Worm (Caenorhabditis elegans) whole organism, L1 larva: ENCODE results near the gene C50F4.10.

ENCODE experiments used
- C16A3.4 ChIP-seq: fragments of 150-350 bp; optimal IDR thresholded peaks from 2 replicates; lab custom pipeline; 2014; ENCODE audit warnings: missing biosample characterization, missing genetic modification characterization
- C34B4.2 ChIP-seq: sonication (generic microtip); optimal IDR thresholded peaks from 2 replicates; lab custom pipeline; 2017; ENCODE audit warnings: mild to moderate bottlenecking, missing genetic modification characterization, missing compliant biosample characterization
- alr-1 ChIP-seq: fragments of 200-800 bp; sonication (Bioruptor generic); optimal IDR thresholded peaks from 2 replicates; lab custom pipeline; 2018; ENCODE audit warnings: borderline replicate concordance, mild to moderate bottlenecking, missing genetic modification characterization, missing compliant biosample characterization
- ceh-63 ChIP-seq: fragments of 200-800 bp; sonication (Bioruptor generic); optimal IDR thresholded peaks from 2 replicates; lab custom pipeline; 2018; ENCODE audit warnings: mild to moderate bottlenecking, missing genetic modification characterization, missing compliant biosample characterization
- ceh-90 ChIP-seq: sonication (generic microtip); optimal IDR thresholded peaks from 2 replicates; lab custom pipeline; 2016; ENCODE audit warnings: missing genetic modification characterization, missing compliant biosample characterization
- dpl-1 ChIP-seq, 3 experiments: fragments of 150-350 bp in 2 of 3; sonication (generic microtip) in 1 of 3; optimal IDR thresholded peaks; 2 replicates each; lab custom pipeline; 2014 to 2017; ENCODE audit warnings: missing biosample characterization in 3 of 3, missing genetic modification characterization in 3 of 3, missing genetic modification reagents in 3 of 3
- dsc-1 ChIP-seq: sonication (generic microtip); optimal IDR thresholded peaks from 2 replicates; lab custom pipeline; 2016; ENCODE audit warnings: mild to moderate bottlenecking, missing genetic modification characterization, missing compliant biosample characterization
- efl-1 ChIP-seq, 4 experiments: fragments of 150-350 bp; optimal IDR thresholded peaks in 3 of 4; peaks in 1 of 4; 1 replicate in 1 of 4; 2 replicates in 3 of 4; lab custom pipeline; 2014; ENCODE audit warnings: missing biosample characterization in 2 of 4, missing genetic modification characterization in 2 of 4, missing genetic modification reagents in 2 of 4
- efl-3 ChIP-seq: fragments of 200-800 bp; sonication (Bioruptor generic); optimal IDR thresholded peaks from 2 replicates; lab custom pipeline; 2018; ENCODE audit warnings: mild to moderate bottlenecking, missing genetic modification characterization, missing compliant biosample characterization
- egl-13 ChIP-seq: sonication (generic microtip); optimal IDR thresholded peaks from 2 replicates; lab custom pipeline; 2016; ENCODE audit warnings: missing genotype, missing genetic modification reagents, missing genetic modification characterization, missing compliant biosample characterization
- egl-27 ChIP-seq, 2 experiments: fragments of 150-350 bp in 1 of 2; sonication (generic microtip); optimal IDR thresholded peaks; 3 replicates each; lab custom pipeline; 2017 to 2018; ENCODE audit warnings: missing biosample characterization in 2 of 2, missing genetic modification characterization in 2 of 2, missing genetic modification reagents in 2 of 2
- elt-3 ChIP-seq, 6 experiments: fragments of 150-350 bp in 1 of 6; sonication (generic microtip); optimal IDR thresholded peaks; 2 replicates each; lab custom pipeline; 2017 to 2018; ENCODE audit warnings: missing biosample characterization in 6 of 6, missing genetic modification characterization in 6 of 6, inconsistent platforms in 1 of 6
- fkh-4 ChIP-seq: sonication (generic microtip); optimal IDR thresholded peaks from 2 replicates; lab custom pipeline; 2016; ENCODE audit warnings: missing compliant biosample characterization, missing genetic modification characterization, borderline replicate concordance
- irx-1 ChIP-seq: sonication (generic microtip); optimal IDR thresholded peaks from 2 replicates; lab custom pipeline; 2016; ENCODE audit warnings: missing genetic modification characterization, missing compliant biosample characterization
- isw-1 ChIP-seq: fragments of 200-800 bp; sonication (Bioruptor generic); IDR thresholded peaks from 2 replicates; pipeline ENCODE4 v1.3.6; 2022; ENCODE audit warnings: missing genetic modification characterization, missing compliant biosample characterization
- lin-14 ChIP-seq: fragments of 200-800 bp; sonication (Bioruptor generic); optimal IDR thresholded peaks from 2 replicates; lab custom pipeline; 2018; ENCODE audit warnings: mild to moderate bottlenecking, missing genetic modification characterization, moderate library complexity, missing compliant biosample characterization
- lin-35 ChIP-seq, 2 experiments: fragments of 150-350 bp; optimal IDR thresholded peaks; 2 replicates each; lab custom pipeline; 2014; ENCODE audit warnings: missing biosample characterization in 2 of 2, missing genetic modification characterization in 2 of 2, missing genetic modification reagents in 2 of 2
- lin-39 ChIP-seq: fragments of 150-350 bp; optimal IDR thresholded peaks from 2 replicates; lab custom pipeline; 2014; ENCODE audit warnings: missing biosample characterization, missing genetic modification reagents, missing genetic modification characterization
- lir-3 ChIP-seq: sonication (generic microtip); optimal IDR thresholded peaks from 2 replicates; lab custom pipeline; 2016; ENCODE audit warnings: mild to moderate bottlenecking, missing genetic modification characterization, moderate library complexity, missing compliant biosample characterization; ENCODE audit not compliant: poor library complexity
- lsy-2 ChIP-seq, 2 experiments: fragments of 150-350 bp; optimal IDR thresholded peaks; 2 replicates each; lab custom pipeline; 2014; ENCODE audit warnings: missing biosample characterization in 2 of 2, missing genetic modification characterization in 2 of 2
- mdl-1 ChIP-seq, 2 experiments: fragments of 150-350 bp; optimal IDR thresholded peaks; 2 replicates each; lab custom pipeline; 2014 to 2017; ENCODE audit warnings: missing biosample characterization in 2 of 2, missing genetic modification characterization in 2 of 2, inconsistent platforms in 1 of 2
- mep-1 ChIP-seq: fragments of 150-350 bp; optimal IDR thresholded peaks from 2 replicates; lab custom pipeline; 2014; ENCODE audit warnings: missing biosample characterization, missing genetic modification characterization
- nhr-11 ChIP-seq: fragments of 150-350 bp; optimal IDR thresholded peaks from 2 replicates; lab custom pipeline; 2014; ENCODE audit warnings: missing biosample characterization, missing genetic modification characterization
- nhr-19 ChIP-seq: fragments of 200-800 bp; sonication (Bioruptor generic); conservative IDR thresholded peaks from 2 replicates; pipeline ENCODE4 v1.3.6; 2022; ENCODE audit warnings: missing genetic modification characterization, missing compliant biosample characterization
- nhr-20 ChIP-seq: sonication (generic microtip); optimal IDR thresholded peaks from 2 replicates; lab custom pipeline; 2016; ENCODE audit warnings: mild to moderate bottlenecking, missing genetic modification characterization, missing compliant biosample characterization
- nhr-28 ChIP-seq: fragments of 150-350 bp; optimal IDR thresholded peaks from 2 replicates; lab custom pipeline; 2014; ENCODE audit warnings: missing biosample characterization, missing genetic modification characterization
- nhr-47 ChIP-seq: sonication (generic microtip); optimal IDR thresholded peaks from 2 replicates; lab custom pipeline; 2016; ENCODE audit warnings: mild to moderate bottlenecking, missing genetic modification characterization, moderate library complexity, missing compliant biosample characterization
- nhr-71 ChIP-seq: sonication (generic microtip); optimal IDR thresholded peaks from 2 replicates; lab custom pipeline; 2016; ENCODE audit warnings: mild to moderate bottlenecking, missing genetic modification characterization, moderate library complexity, missing compliant biosample characterization
- nhr-85 ChIP-seq: sonication (generic microtip); peaks from one replicate; lab custom pipeline; 2016; ENCODE audit warnings: missing genetic modification characterization, inconsistent platforms, missing compliant biosample characterization
- nhr-90 ChIP-seq: sonication (generic microtip); optimal IDR thresholded peaks from 2 replicates; lab custom pipeline; 2016; ENCODE audit warnings: mild to moderate bottlenecking, missing genetic modification characterization, missing compliant biosample characterization; ENCODE audit not compliant: poor library complexity
- pax-3 ChIP-seq: fragments of 200-800 bp; sonication (Bioruptor generic); optimal IDR thresholded peaks from 2 replicates; lab custom pipeline; 2018; ENCODE audit warnings: mild to moderate bottlenecking, missing genetic modification characterization, moderate library complexity, missing compliant biosample characterization
- rnt-1 ChIP-seq: sonication (generic microtip); optimal IDR thresholded peaks from 2 replicates; lab custom pipeline; 2016; ENCODE audit warnings: mild to moderate bottlenecking, missing genetic modification characterization, moderate library complexity, missing compliant biosample characterization
- skn-1 ChIP-seq: fragments of 150-350 bp; optimal IDR thresholded peaks from 2 replicates; lab custom pipeline; 2014; ENCODE audit warnings: missing biosample characterization, missing genetic modification characterization
- snu-23 ChIP-seq: sonication (generic microtip); optimal IDR thresholded peaks from 2 replicates; lab custom pipeline; 2016; ENCODE audit warnings: missing genetic modification characterization, missing compliant biosample characterization
- sox-4 ChIP-seq: sonication (generic microtip); optimal IDR thresholded peaks from 2 replicates; lab custom pipeline; 2016; ENCODE audit warnings: missing genetic modification characterization, missing compliant biosample characterization
- sptf-1 ChIP-seq: fragments of 150-350 bp; optimal IDR thresholded peaks from 2 replicates; lab custom pipeline; 2014; ENCODE audit warnings: missing biosample characterization, missing genetic modification characterization
- sup-37 ChIP-seq: fragments of 200-800 bp; sonication (Bioruptor generic); optimal IDR thresholded peaks from 2 replicates; lab custom pipeline; 2018; ENCODE audit warnings: mild to moderate bottlenecking, missing genetic modification characterization, missing compliant biosample characterization
- tbx-2 ChIP-seq: sonication (generic microtip); optimal IDR thresholded peaks from 2 replicates; lab custom pipeline; 2016; ENCODE audit warnings: missing genetic modification characterization, missing compliant biosample characterization
- tlp-1 ChIP-seq: fragments of 150-350 bp; optimal IDR thresholded peaks from 2 replicates; lab custom pipeline; 2014; ENCODE audit warnings: missing biosample characterization, missing genetic modification characterization
- unc-86 ChIP-seq: sonication (generic microtip); optimal IDR thresholded peaks from 2 replicates; lab custom pipeline; 2016; ENCODE audit warnings: missing genetic modification characterization, missing compliant biosample characterization
- unc-98 ChIP-seq: fragments of 200-800 bp; sonication (Bioruptor generic); IDR thresholded peaks from 2 replicates; pipeline ENCODE4 v1.3.6; 2022; ENCODE audit warnings: missing genetic modification characterization, missing compliant biosample characterization
- xbp-1 ChIP-seq: sonication (generic microtip); optimal IDR thresholded peaks from 2 replicates; lab custom pipeline; 2016; ENCODE audit warnings: missing genetic modification characterization, missing compliant biosample characterization
- ztf-11 ChIP-seq, 2 experiments: sonication (generic microtip); optimal IDR thresholded peaks; 2 replicates each; lab custom pipeline; 2016 to 2017; ENCODE audit warnings: missing genetic modification characterization in 2 of 2, missing biosample characterization in 1 of 2, missing compliant biosample characterization in 1 of 2

The C50F4.10 gene

DNA sequence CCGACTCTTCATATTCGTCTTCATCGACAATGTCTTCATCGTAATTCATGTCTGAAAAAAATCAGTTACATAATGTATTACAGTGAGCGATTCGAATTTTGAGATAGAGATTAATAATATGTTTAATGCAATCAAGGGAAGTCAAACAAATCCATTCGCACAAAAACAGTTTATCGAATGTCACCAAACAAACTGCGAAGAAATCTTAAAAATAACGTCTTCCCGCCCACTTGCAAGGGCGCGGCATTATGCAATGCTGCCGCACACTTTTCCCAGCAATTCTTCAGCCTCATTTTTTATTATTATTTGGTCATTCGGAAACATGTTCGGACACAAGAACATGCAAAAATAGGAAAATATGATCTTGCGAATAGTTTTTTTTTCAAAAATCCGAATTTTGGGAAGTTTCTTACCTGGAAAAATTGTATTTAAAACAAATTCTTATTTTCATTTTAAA lies 12.8 kb upstream of the C50F4.10 start, which contains the start of gene mdf-1 (continued):
- peak; percentile 75 for TF ChIP-seq nhr-20 (tag; lab: Kevin White, UChicago)
- TF ChIP-seq nhr-28 = no peak
- TF ChIP-seq irx-1 (tag; lab: Kevin White, UChicago) = peak; percentile 40
- TF ChIP-seq nhr-85 (tag; lab: Kevin White, UChicago) = peak; percentile 48
- TF ChIP-seq isw-1 (GFP tag; lab: Robert Waterston, UW) = no peak
- no peak for TF ChIP-seq tlp-1
- TF ChIP-seq, all 84 proteins: peak for 38

DNA sequence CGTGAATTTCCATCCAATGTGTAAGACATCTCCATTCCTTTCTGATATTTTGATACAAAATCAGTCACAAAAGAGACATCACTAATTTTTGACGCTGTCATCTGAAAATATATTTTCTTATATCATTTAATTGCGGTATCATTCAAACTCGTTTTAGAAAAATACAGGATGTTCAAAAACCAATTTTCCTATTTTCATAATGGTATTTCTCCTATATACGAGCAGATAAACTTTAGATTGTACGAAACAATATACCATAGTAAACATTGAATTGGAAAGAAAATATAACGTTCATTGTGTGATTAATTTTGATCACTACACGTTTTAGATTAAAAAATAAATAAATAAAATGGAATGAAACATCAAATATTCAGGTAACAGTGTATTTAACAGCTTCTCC lies 10.1 kb upstream of the C50F4.10 start, which contains the start of gene C50F4.16:
TSS of gene C50F4.16 (minus strand) at position 101 of the 400 bp plus-strand sequence.
- no peak for TF ChIP-seq tbx-2 (tag; lab: Kevin White, UChicago)
- TF ChIP-seq egl-13 = no peak
- TF ChIP-seq nhr-11 (tag; lab: Kevin White, UChicago) = no peak
- TF ChIP-seq alr-1 (tag; lab: Kevin White, UChicago) = no peak
- TF ChIP-seq egl-27 (tag; optimal IDR thresholded peaks at IDR 0.05; lab: Kevin White, UChicago) = no peak
- no peak for TF ChIP-seq nhr-90
- no peak for TF ChIP-seq C16A3.4 (tag; lab: Kevin White, UChicago)
- TF ChIP-seq efl-1 (optimal IDR thresholded peaks at IDR 0.05; lab: Kevin White, UChicago) = no peak
- no peak for TF ChIP-seq efl-1 (GFP tag; optimal IDR thresholded peaks at IDR 0.05 in 1 of 2; lab: Kevin White, UChicago)

DNA sequence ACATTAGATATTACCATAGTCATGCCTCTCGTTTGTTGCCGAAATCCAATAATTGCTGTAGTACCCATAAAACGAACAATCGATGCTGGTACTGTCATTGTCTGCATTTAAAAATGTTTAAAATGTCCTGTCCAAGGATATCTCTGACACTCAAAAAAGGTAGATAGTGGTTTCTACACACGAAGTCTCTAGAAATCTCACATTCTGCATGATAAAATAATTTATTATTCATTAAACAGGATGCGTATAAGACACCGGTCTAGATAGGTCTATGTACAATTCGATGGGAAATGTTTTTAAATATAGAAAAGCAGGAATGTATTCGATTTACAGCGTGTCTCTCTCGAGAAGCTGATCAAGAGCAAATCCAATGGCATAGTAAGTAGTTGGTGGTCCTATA lies 8.3 kb upstream of the C50F4.10 start, which contains the start of gene C50F4.12:
TSS of gene C50F4.12 (minus strand) at position 101 of the 400 bp plus-strand sequence.
- TF ChIP-seq pax-3 (tag; lab: Kevin White, UChicago) (no peak), nhr-19 (GFP tag; lab: Robert Waterston, UW) (no peak), nhr-11 (tag; lab: Kevin White, UChicago) (no peak), dpl-1 (GFP tag; optimal IDR thresholded peaks at IDR 0.05; lab: Kevin White, UChicago) (no peak), nhr-90 (no peak), ceh-63 (no peak)

DNA sequence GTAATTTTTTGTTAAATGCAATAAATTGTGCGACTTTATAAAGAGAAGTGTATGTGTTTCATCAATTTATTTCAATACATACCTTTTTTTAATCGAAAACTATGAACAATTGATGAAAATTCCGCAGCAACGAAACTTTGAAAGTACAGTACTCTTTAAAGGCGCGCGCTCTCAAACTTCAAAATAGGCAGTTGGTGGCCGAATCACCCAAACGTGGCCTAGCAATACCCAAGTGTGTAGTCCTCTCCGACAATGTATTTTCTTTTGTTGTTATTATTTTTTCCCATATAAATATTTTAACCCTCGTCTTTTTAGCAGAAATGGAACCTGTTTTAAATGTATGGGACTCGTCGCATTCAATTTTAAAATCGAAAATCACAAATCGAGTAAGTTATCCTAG lies 5.1 kb upstream of the C50F4.10 start, which contains the start of gene C50F4.4:
TSS of gene C50F4.4 (plus strand) at position 267 of the 400 bp plus-strand sequence.
- TF ChIP-seq egl-13 (peak; percentile 36), sox-4 (tag; lab: Kevin White, UChicago) (peak; percentile 72), elt-3 (tag; optimal IDR thresholded peaks at IDR 0.05; lab: Kevin White, UChicago) (no peak), rnt-1 (tag; lab: Kevin White, UChicago) (peak; percentile 93), nhr-47 (tag; lab: Kevin White, UChicago) (peak; percentile 67), unc-98 (GFP tag; lab: Robert Waterston, UW) (no peak), lsy-2 (tag; optimal IDR thresholded peaks at IDR 0.05; lab: Kevin White, UChicago) (peak in 1 of 2 experiments; percentile 61), ceh-90 (tag; lab: Kevin White, UChicago) (peak; percentile 74), alr-1 (tag; lab: Kevin White, UChicago) (no peak), irx-1 (tag; lab: Kevin White, UChicago) (peak; percentile 70), xbp-1 (tag; lab: Kevin White, UChicago) (peak; percentile 62), C16A3.4 (tag; lab: Kevin White, UChicago) (no peak), skn-1 (no peak), mdl-1 (tag; optimal IDR thresholded peaks at IDR 0.05; lab: Kevin White, UChicago) (no peak), dsc-1 (peak; percentile 61), unc-86 (tag; lab: Kevin White, UChicago) (peak; percentile 15), snu-23 (GFP tag; lab: Kevin White, UChicago) (peak; percentile 55), fkh-4 (tag; lab: Kevin White, UChicago) (peak; percentile 64), ztf-11 (tag; optimal IDR thresholded peaks at IDR 0.05; lab: Kevin White, UChicago) (peak in 1 of 2 experiments; percentile 67), nhr-20 (tag; lab: Kevin White, UChicago) (peak; percentile 53), sup-37 (GFP tag; lab: Kevin White, UChicago) (no peak), lir-3 (tag; lab: Kevin White, UChicago) (peak; percentile 77), sptf-1 (tag; lab: Kevin White, UChicago) (no peak), nhr-19 (GFP tag; lab: Robert Waterston, UW) (peak; percentile 42; the same call in 1 of the 2 replicates), nhr-90 (peak; percentile 71), efl-1 (optimal IDR thresholded peaks at IDR 0.05; lab: Kevin White, UChicago) (peak; percentile 32 to 56), efl-1 (GFP tag; optimal IDR thresholded peaks at IDR 0.05 in 1 of 2; lab: Kevin White, UChicago) (peak; percentile 49 to 94), lin-35 (GFP tag; optimal IDR thresholded peaks at IDR 0.05; lab: Kevin White, UChicago) (peak; percentile 29 to 33), nhr-71 (tag; lab: Kevin White, UChicago) (peak; percentile 69), lin-14 (peak; percentile 50), lin-39 (tag; lab: Kevin White, UChicago) (peak; percentile 7), nhr-85 (tag; lab: Kevin White, UChicago) (peak; percentile 63), dpl-1 (GFP tag; optimal IDR thresholded peaks at IDR 0.05; lab: Kevin White, UChicago) (peak; percentile 20 to 65 (median 38)), C34B4.2 (tag; lab: Kevin White, UChicago) (no peak), efl-3 (GFP tag; lab: Kevin White, UChicago) (no peak), mep-1 (peak; percentile 12)
